Fruit fly (Drosophila melanogaster) whole organism, wandering third instar larva: ENCODE measurements around the gene Lnk.

ENCODE experiments used
- Abd-B ChIP-seq: fragments of >200 bp; optimal IDR thresholded peaks from 2 replicates; lab custom pipeline; 2017; ENCODE audit warnings: missing biosample characterization, missing genetic modification characterization
- CG9705 ChIP-seq: fragments of 200-800 bp; sonication (Bioruptor generic); optimal IDR thresholded peaks from 2 replicates; lab custom pipeline; 2018; ENCODE audit warnings: missing biosample characterization, mild to moderate bottlenecking, missing genetic modification characterization
- CrebA ChIP-seq: fragments of 200-800 bp; sonication (Bioruptor generic); optimal IDR thresholded peaks from 2 replicates; lab custom pipeline; 2016; ENCODE audit warnings: missing biosample characterization, mild to moderate bottlenecking, missing genetic modification characterization, borderline replicate concordance
- Dif ChIP-seq: fragments of 200-275, 200-300 bp; sonication (Bioruptor generic); optimal IDR thresholded peaks from 2 replicates; lab custom pipeline; 2018; ENCODE audit warnings: missing biosample characterization, missing genetic modification characterization; ENCODE audit not compliant: partially characterized antibody
- GATAd ChIP-seq: sonication (Bioruptor generic); optimal IDR thresholded peaks from 2 replicates; lab custom pipeline; 2016; ENCODE audit warnings: missing biosample characterization, missing genetic modification characterization
- HLH106 ChIP-seq: fragments of 200-800 bp; optimal IDR thresholded peaks from 3 replicates; lab custom pipeline; 2019; ENCODE audit warnings: missing biosample characterization, mild to moderate bottlenecking, missing genetic modification characterization, moderate library complexity
- Hnf4 ChIP-seq: fragments of 200-800 bp; sonication (Bioruptor generic); optimal IDR thresholded peaks from 2 replicates; lab custom pipeline; 2016; ENCODE audit warnings: missing biosample characterization, mild to moderate bottlenecking, missing genetic modification characterization
- Hr83 ChIP-seq: fragments of 200-300 bp; sonication (Bioruptor generic); optimal IDR thresholded peaks from 2 replicates; lab custom pipeline; 2016; ENCODE audit warnings: missing biosample characterization, mild to moderate bottlenecking, missing genetic modification characterization, moderate library complexity; ENCODE audit not compliant: poor library complexity, severe bottlenecking
- Jra ChIP-seq: sonication (Bioruptor generic); optimal IDR thresholded peaks from 2 replicates; lab custom pipeline; 2016; ENCODE audit warnings: missing biosample characterization, missing genetic modification characterization
- Mio ChIP-seq: sonication (Bioruptor generic); optimal IDR thresholded peaks from 2 replicates; lab custom pipeline; 2016; ENCODE audit warnings: missing biosample characterization, missing genetic modification characterization
- Myc ChIP-seq: fragments of >200 bp; optimal IDR thresholded peaks from 2 replicates; lab custom pipeline; 2017
- N ChIP-seq: fragments of >200 bp; optimal IDR thresholded peaks from 2 replicates; lab custom pipeline; 2018; ENCODE audit warnings: missing biosample characterization, missing external identifiers, missing genetic modification characterization
- OdsH ChIP-seq: fragments of 200-800 bp; sonication (Bioruptor generic); optimal IDR thresholded peaks from 2 replicates; lab custom pipeline; 2016; ENCODE audit warnings: missing biosample characterization, mild to moderate bottlenecking, missing genetic modification characterization
- Rel ChIP-seq, 2 experiments: fragments of 200-800 bp; sonication (Bioruptor generic) in 1 of 2; optimal IDR thresholded peaks; 2 replicates in 1 of 2; 3 replicates in 1 of 2; lab custom pipeline; 2016 to 2019; ENCODE audit warnings: mild to moderate bottlenecking in 2 of 2, missing biosample characterization in 2 of 2, missing genetic modification characterization in 2 of 2, moderate library complexity in 1 of 2
- Sp1 ChIP-seq: fragments of 200-800 bp; sonication (Bioruptor generic); optimal IDR thresholded peaks from 3 replicates; lab custom pipeline; 2019; ENCODE audit warnings: missing biosample characterization, mild to moderate bottlenecking, missing genetic modification characterization, moderate library complexity
- Vsx2 ChIP-seq: fragments of 200-300, 225-300 bp; sonication (Bioruptor generic); optimal IDR thresholded peaks from 2 replicates; lab custom pipeline; 2018; ENCODE audit warnings: missing biosample characterization, missing genetic modification characterization; ENCODE audit not compliant: partially characterized antibody
- br ChIP-seq: fragments of 200-800 bp; sonication (Bioruptor generic); optimal IDR thresholded peaks from 2 replicates; lab custom pipeline; 2016; ENCODE audit warnings: missing biosample characterization, missing genetic modification characterization
- brk ChIP-seq: fragments of 200-800 bp; sonication (Bioruptor generic); optimal IDR thresholded peaks from 2 replicates; lab custom pipeline; 2016; ENCODE audit warnings: missing biosample characterization, mild to moderate bottlenecking, missing genetic modification characterization
- dl ChIP-seq, 2 experiments: fragments of 175-275, 200-275 bp in 1 of 2; fragments of 200-275 bp in 1 of 2; sonication (Bioruptor generic); optimal IDR thresholded peaks; lab custom pipeline; 2018; ENCODE audit warnings: mild to moderate bottlenecking in 2 of 2, missing biosample characterization in 2 of 2, missing genetic modification characterization in 2 of 2, moderate library complexity in 2 of 2; ENCODE audit not compliant: partially characterized antibody in 2 of 2, insufficient read depth in 1 of 2
- dmrt93B ChIP-seq: fragments of 200-800 bp; sonication (Bioruptor generic); optimal IDR thresholded peaks from 2 replicates; lab custom pipeline; 2018; ENCODE audit warnings: missing biosample characterization, mild to moderate bottlenecking, missing genetic modification characterization
- dsf ChIP-seq: sonication (Bioruptor generic); optimal IDR thresholded peaks from 2 replicates; lab custom pipeline; 2016; ENCODE audit warnings: missing biosample characterization, missing genetic modification characterization, borderline replicate concordance
- ey ChIP-seq: fragments of 200-800 bp; sonication (Bioruptor generic); optimal IDR thresholded peaks from 2 replicates; lab custom pipeline; 2016; ENCODE audit warnings: missing biosample characterization, missing genetic modification characterization
- foxo ChIP-seq, 2 experiments: fragments of 200-800 bp; sonication (Bioruptor generic); optimal IDR thresholded peaks; 2 replicates in 1 of 2; 3 replicates in 1 of 2; lab custom pipeline; 2016 to 2017; ENCODE audit warnings: missing biosample characterization in 2 of 2, missing genetic modification characterization in 2 of 2
- fru ChIP-seq: fragments of 200-800 bp; sonication (Bioruptor generic); optimal IDR thresholded peaks from 3 replicates; lab custom pipeline; 2016; ENCODE audit warnings: missing biosample characterization, mild to moderate bottlenecking, missing genetic modification characterization
- h ChIP-seq: fragments of 200-800 bp; sonication (Bioruptor generic); optimal IDR thresholded peaks from 3 replicates; lab custom pipeline; 2016; ENCODE audit warnings: missing biosample characterization, mild to moderate bottlenecking, missing genetic modification characterization
- jim ChIP-seq: fragments of 175-275, 200-325 bp; sonication (Bioruptor generic); optimal IDR thresholded peaks from 2 replicates; lab custom pipeline; 2016; ENCODE audit warnings: missing biosample characterization, mild to moderate bottlenecking, missing genetic modification characterization
- lola ChIP-seq: fragments of >200 bp; optimal IDR thresholded peaks from 2 replicates; lab custom pipeline; 2017; ENCODE audit warnings: missing biosample characterization, missing genetic modification characterization
- pan ChIP-seq: fragments of >200 bp; optimal IDR thresholded peaks from 2 replicates; lab custom pipeline; 2017
- psq ChIP-seq: fragments of 200-800 bp; sonication (Bioruptor generic); optimal IDR thresholded peaks from 3 replicates; lab custom pipeline; 2017; ENCODE audit warnings: missing biosample characterization, mild to moderate bottlenecking, missing genetic modification characterization, moderate library complexity
- rgr ChIP-seq: fragments of 200-800 bp; sonication (Bioruptor generic); optimal IDR thresholded peaks from 3 replicates; lab custom pipeline; 2016; ENCODE audit warnings: missing biosample characterization, mild to moderate bottlenecking, missing genetic modification characterization
- sage ChIP-seq: fragments of 200-800 bp; sonication (Bioruptor generic); optimal IDR thresholded peaks from 2 replicates; lab custom pipeline; 2016; ENCODE audit warnings: missing biosample characterization, mild to moderate bottlenecking, missing genetic modification characterization
- sv ChIP-seq: fragments of 200-800 bp; sonication (Bioruptor generic); optimal IDR thresholded peaks from 3 replicates; lab custom pipeline; 2016; ENCODE audit warnings: missing biosample characterization, missing genetic modification characterization
- tai ChIP-seq: sonication (Bioruptor generic); optimal IDR thresholded peaks from 2 replicates; lab custom pipeline; 2016; ENCODE audit warnings: missing biosample characterization, missing genetic modification characterization
- usp ChIP-seq: fragments of >200 bp; optimal IDR thresholded peaks from 2 replicates; lab custom pipeline; 2017; ENCODE audit warnings: missing biosample characterization, missing genetic modification characterization

Lnk gene

DNA sequence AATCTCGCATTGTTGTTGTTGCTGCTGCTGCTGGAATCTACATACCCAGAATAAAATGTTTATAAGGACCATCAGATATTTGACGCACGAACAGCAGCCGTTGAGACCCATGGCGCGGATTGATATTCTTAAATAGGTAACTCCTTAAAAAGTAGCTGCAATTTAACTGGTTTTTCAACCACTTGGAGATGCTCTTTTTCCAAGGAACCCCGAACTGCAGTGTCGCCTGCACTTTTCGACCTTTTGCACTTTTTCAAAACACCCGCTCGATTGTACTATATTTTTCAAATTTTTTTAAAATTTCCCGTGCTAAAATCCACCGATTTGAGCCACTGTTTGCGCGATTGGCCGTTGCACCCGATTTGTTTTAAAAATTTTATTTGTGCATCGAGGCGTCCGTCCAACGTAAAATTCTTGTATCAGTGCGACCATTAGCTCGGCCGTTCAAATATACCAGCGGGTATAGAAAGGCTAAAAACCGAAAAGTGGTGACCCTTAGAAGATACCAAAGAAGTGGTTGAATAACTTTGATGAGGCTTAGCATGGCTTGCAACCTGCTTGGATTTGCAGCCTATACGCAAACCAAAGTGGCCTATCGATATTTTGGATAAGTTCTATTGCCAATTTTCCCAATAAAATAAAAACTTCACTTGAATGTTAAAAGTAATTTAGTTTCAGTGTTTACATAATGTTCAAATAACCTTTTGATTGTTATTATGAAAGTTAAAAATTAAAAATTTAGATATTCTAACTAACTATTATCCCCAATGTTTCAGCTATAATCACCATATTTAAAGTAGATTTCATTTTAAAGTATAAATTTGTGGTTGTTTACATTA, 7.2 kb upstream of the Lnk start, which contains the start of gene Tsp96F:
Gene Tsp96F, minus strand, starts transcription at position 457 of the 839 bp plus-strand sequence.
- TF ChIP-seq h (GFP tag; lab: Kevin White, UChicago) (no peak), Dif (GFP tag; lab: Kevin White, UChicago) (peak; percentile 22)

DNA sequence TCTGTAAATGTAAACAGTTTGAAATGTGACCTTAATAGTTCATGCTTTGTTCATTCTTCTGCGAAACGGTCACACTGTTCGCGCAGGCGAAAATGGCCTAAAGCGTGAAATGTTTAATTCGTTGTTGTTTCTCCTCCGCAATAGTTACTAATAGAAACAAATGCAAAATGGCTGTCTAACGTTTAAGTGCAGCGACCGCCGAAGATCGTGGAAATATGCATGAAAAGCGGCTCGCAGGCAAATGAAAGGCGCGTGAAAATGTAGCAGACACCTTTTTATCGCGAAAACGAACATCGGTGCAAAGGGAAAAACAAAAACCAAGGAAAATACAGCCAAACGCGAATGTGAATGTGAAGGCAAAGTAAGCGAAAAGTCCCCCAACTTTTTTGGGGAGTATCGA, 6.4 kb upstream of the Lnk start, which contains the start of gene SppL:
Gene SppL, plus strand, starts transcription at position 70 of the 400 bp plus-strand sequence.
- TF ChIP-seq Rel (GFP tag; optimal IDR thresholded peaks at IDR 0.05; lab: Kevin White, UChicago) (no peak), Rel (tag; optimal IDR thresholded peaks at IDR 0.05; lab: Kevin White, UChicago) (peak; percentile 99), dsf (GFP tag; lab: Kevin White, UChicago) (no peak), psq (peak; percentile 74)

DNA sequence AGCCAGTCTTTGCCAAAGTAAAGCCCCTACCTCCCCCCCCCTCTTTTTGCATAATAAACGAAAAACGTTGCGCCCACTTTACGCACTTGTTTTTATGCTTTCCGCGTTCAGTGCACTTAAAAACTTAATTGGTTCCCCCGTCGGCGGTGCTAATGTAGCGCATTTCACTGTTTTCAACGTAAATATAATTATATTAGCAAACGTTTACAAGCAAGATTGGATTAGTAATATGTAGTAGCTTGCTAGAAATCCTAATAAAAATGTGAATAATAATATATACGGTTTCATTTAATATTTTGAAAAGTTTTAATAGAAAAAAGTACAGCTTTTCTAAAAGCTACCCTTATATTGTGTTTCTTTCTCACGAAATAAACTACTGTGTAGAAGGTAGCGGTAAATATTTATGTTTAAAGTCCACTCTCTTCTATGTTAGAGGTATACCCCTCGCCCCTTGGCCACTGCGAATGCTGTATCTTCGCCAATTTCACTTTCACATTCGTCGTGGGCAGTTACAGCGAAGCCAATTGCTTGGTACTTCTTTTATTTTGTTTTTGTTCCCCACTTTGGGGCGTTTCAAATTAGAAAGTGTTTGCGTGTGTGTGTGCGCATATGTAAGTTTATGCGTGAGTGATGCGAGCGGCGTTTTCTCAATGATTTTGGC, 5.6 kb upstream of the Lnk start:
- TF ChIP-seq ey (GFP tag; lab: Kevin White, UChicago), result no peak
- no peak for TF ChIP-seq GATAd (GFP tag; lab: Kevin White, UChicago)
- no peak for TF ChIP-seq Abd-B
- TF ChIP-seq lola (GFP tag; lab: Kevin White, UChicago), result no peak
- TF ChIP-seq sv (GFP tag; lab: Kevin White, UChicago), result no peak
- no peak for TF ChIP-seq Sp1 (GFP tag; lab: Kevin White, UChicago)
- no peak for TF ChIP-seq pan (lab: Kevin White, UChicago)
- TF ChIP-seq h (GFP tag; lab: Kevin White, UChicago), result no peak
- TF ChIP-seq Dif (GFP tag; lab: Kevin White, UChicago), result no peak
- TF ChIP-seq rgr (GFP tag; lab: Kevin White, UChicago), result no peak
- no peak for TF ChIP-seq Hr83 (GFP tag; lab: Kevin White, UChicago)
- no peak for TF ChIP-seq sage
- TF ChIP-seq Myc (lab: Kevin White, UChicago), result no peak
- TF ChIP-seq Rel (GFP tag; optimal IDR thresholded peaks at IDR 0.05; lab: Kevin White, UChicago), result no peak
- TF ChIP-seq Rel (tag; optimal IDR thresholded peaks at IDR 0.05; lab: Kevin White, UChicago), result no peak
- TF ChIP-seq brk (GFP tag; lab: Kevin White, UChicago), result no peak
- no peak for TF ChIP-seq br
- no peak for TF ChIP-seq N
- TF ChIP-seq Mio (GFP tag; lab: Kevin White, UChicago), result no peak
- no peak for TF ChIP-seq CG9705 (GFP tag; lab: Kevin White, UChicago)

DNA sequence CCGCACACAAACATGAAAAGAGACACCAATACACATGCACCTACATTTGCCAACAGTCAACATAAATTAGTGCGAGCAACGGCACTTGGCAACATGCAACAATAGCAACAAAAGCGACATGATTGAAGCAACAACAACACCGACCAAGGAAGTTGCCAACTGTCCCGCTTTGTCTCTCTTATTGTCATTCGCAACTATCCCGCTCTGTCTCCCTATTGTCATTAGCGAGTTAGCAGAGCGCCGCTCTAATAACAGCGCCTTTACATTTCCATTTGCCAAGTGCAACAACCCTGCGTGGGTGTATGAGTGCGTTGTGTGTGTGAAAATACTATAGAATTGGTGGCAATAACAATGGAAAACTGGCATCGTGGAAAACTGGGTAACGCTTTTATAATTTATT, 4.5 kb upstream of the Lnk start:
- no peak for TF ChIP-seq Dif (GFP tag; lab: Kevin White, UChicago)
- no peak for TF ChIP-seq OdsH (GFP tag; lab: Kevin White, UChicago)
- no peak for TF ChIP-seq dmrt93B
- no peak for TF ChIP-seq sage
- no peak for TF ChIP-seq rgr (GFP tag; lab: Kevin White, UChicago)
- TF ChIP-seq psq, result no peak

DNA sequence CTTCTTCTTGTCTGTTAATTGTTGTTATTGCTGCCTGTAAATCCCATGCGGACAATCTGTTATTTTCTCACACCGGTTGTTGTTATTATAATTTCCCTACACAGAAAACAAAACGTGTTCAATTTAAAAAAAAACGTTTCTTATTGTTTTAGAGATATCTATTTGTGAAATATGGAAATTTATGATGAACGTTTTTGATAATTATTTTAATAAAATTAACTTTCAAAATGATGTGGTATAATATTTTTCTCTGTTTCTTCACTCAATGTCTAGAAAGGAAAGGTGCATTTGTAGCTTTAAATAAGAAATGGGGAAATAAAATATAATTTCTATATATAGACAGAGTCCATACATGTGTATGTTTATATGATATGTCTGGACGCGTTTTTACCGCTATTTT, 4.0 kb upstream of the Lnk start:
- TF ChIP-seq brk (GFP tag; lab: Kevin White, UChicago) (peak; percentile 18), fru (peak; percentile 19), Hr83 (GFP tag; lab: Kevin White, UChicago) (no peak), rgr (GFP tag; lab: Kevin White, UChicago) (peak; percentile 44), Vsx2 (no peak), CrebA (no peak), dsf (GFP tag; lab: Kevin White, UChicago) (no peak), tai (no peak), ey (GFP tag; lab: Kevin White, UChicago) (peak; percentile 10), HLH106 (tag; lab: Kevin White, UChicago) (peak; percentile 49), sage (no peak), N (no peak), Abd-B (no peak), dl (GFP tag; optimal IDR thresholded peaks at IDR 0.05; lab: Kevin White, UChicago; ENCODE audit: insufficient read depth in 1 of 2, partially characterized antibody in 2 of 2) (no peak), Jra (GFP tag; lab: Kevin White, UChicago) (no peak), foxo (GFP tag; optimal IDR thresholded peaks at IDR 0.05; lab: Kevin White, UChicago) (peak in 1 of 2 experiments; percentile 39), Hnf4 (no peak), Rel (GFP tag; optimal IDR thresholded peaks at IDR 0.05; lab: Kevin White, UChicago) (no peak), Rel (tag; optimal IDR thresholded peaks at IDR 0.05; lab: Kevin White, UChicago) (no peak), h (GFP tag; lab: Kevin White, UChicago) (peak; percentile 18), OdsH (GFP tag; lab: Kevin White, UChicago) (peak; percentile 42), CG9705 (GFP tag; lab: Kevin White, UChicago) (no peak), Sp1 (GFP tag; lab: Kevin White, UChicago) (peak; percentile 8), dmrt93B (no peak), jim (no peak), usp (GFP tag; lab: Kevin White, UChicago) (no peak)
